Fruit fly (Drosophila melanogaster): ENCODE data around the gene mdy.
A peak's percentile ranks its signal among the peaks of the same experiment; 100 is the strongest.

Gene mdy

dm6 chr2L:16817421-16818101 is 1.1 kb downstream of the mdy start (continued):
- TF ChIP-seq CG18262 (tag; optimal IDR thresholded peaks at IDR 0.05): no peak
- TF ChIP-seq tll (GFP tag; optimal IDR thresholded peaks at IDR 0.05): no peak
- no peak for TF ChIP-seq CG10462 (GFP tag; optimal IDR thresholded peaks at IDR 0.05)
- no peak for TF ChIP-seq Hr78 (GFP tag; optimal IDR thresholded peaks at IDR 0.05)
- peak; percentile 9; the same call in 1 of the 2 replicates for TF ChIP-seq stc (GFP tag; IDR thresholded peaks at IDR 0.05)
- no peak for TF ChIP-seq CTCF (GFP tag; optimal IDR thresholded peaks at IDR 0.05)
- no peak for TF ChIP-seq CG17829 (tag; optimal IDR thresholded peaks at IDR 0.05)
- TF ChIP-seq CG12219 (GFP tag; optimal IDR thresholded peaks at IDR 0.05): no peak
- no peak for TF ChIP-seq HmgZ (tag; optimal IDR thresholded peaks at IDR 0.05)
- no peak for TF ChIP-seq kay (GFP tag; optimal IDR thresholded peaks at IDR 0.05)
- no peak for TF ChIP-seq CG9797 (GFP tag; optimal IDR thresholded peaks at IDR 0.05)
- TF ChIP-seq CG8478 (optimal IDR thresholded peaks at IDR 0.05): no peak
- TF ChIP-seq CG2875 (GFP tag; optimal IDR thresholded peaks at IDR 0.05): no peak
- TF ChIP-seq BtbVII (GFP tag; optimal IDR thresholded peaks at IDR 0.05): peak; percentile 36
- TF ChIP-seq Oli (tag; optimal IDR thresholded peaks at IDR 0.05): peak; percentile 16
- no peak for TF ChIP-seq gce (GFP tag; IDR thresholded peaks at IDR 0.05)
- no peak for TF ChIP-seq wdn (GFP tag; IDR thresholded peaks at IDR 0.05)
- TF ChIP-seq CG7357 (GFP tag; IDR thresholded peaks at IDR 0.05): no peak
- no peak for TF ChIP-seq CG1832 (GFP tag; optimal IDR thresholded peaks at IDR 0.05)
- no peak for TF ChIP-seq TFAM (GFP tag; optimal IDR thresholded peaks at IDR 0.05)
- TF ChIP-seq ken (GFP tag; IDR thresholded peaks at IDR 0.05): no peak
- no peak for TF ChIP-seq mld (GFP tag; IDR thresholded peaks at IDR 0.05; ENCODE audit: partially characterized antibody)
- no peak for TF ChIP-seq CG2116 (GFP tag; optimal IDR thresholded peaks at IDR 0.05)
- no peak for TF ChIP-seq CrebB (tag; optimal IDR thresholded peaks at IDR 0.05)
- no peak for TF ChIP-seq Gsc (GFP tag; IDR thresholded peaks at IDR 0.05)
- no peak for TF ChIP-seq fd102C (GFP tag; optimal IDR thresholded peaks at IDR 0.05)
- no peak for TF ChIP-seq CG12071 (GFP tag; optimal IDR thresholded peaks at IDR 0.05)
- no peak for TF ChIP-seq wor (GFP tag; IDR thresholded peaks at IDR 0.05)
- TF ChIP-seq CG17385 (GFP tag; optimal IDR thresholded peaks at IDR 0.05): no peak
- TF ChIP-seq CG8359 (GFP tag; optimal IDR thresholded peaks at IDR 0.05; ENCODE audit: borderline replicate concordance): no peak
- peak; percentile 31 for TF ChIP-seq gro (GFP tag; optimal IDR thresholded peaks at IDR 0.05)
- no peak for TF ChIP-seq CG2712 (tag; optimal IDR thresholded peaks at IDR 0.05)
- no peak for TF ChIP-seq yki (optimal IDR thresholded peaks at IDR 0.05)
- no peak for TF ChIP-seq CG3847 (GFP tag; IDR thresholded peaks at IDR 0.05)

- TF ChIP-seq CG4424 (GFP tag; optimal IDR thresholded peaks at IDR 0.05) (peak; percentile 53), cg (GFP tag; optimal IDR thresholded peaks at IDR 0.05) (peak; percentile 21), CG31441 (GFP tag; IDR thresholded peaks at IDR 0.05) (peak; percentile 65), pros (GFP tag; optimal IDR thresholded peaks at IDR 0.05) (no peak), CG6254 (GFP tag; optimal IDR thresholded peaks at IDR 0.05) (peak; percentile 63), Atf6 (GFP tag; IDR thresholded peaks at IDR 0.05) (peak; percentile 25; the same call in 1 of the 2 replicates), schlank (tag; optimal IDR thresholded peaks at IDR 0.05) (no peak), crc (GFP tag; optimal IDR thresholded peaks at IDR 0.05) (peak; percentile 21), sens (GFP tag) (peak; percentile 91), lola (GFP tag; optimal IDR thresholded peaks at IDR 0.05) (peak in 1 of 3 experiments; percentile 56), corto (GFP tag; optimal IDR thresholded peaks at IDR 0.05) (no peak), CG8388 (GFP tag; optimal IDR thresholded peaks at IDR 0.05) (peak; percentile 50), CG8924 (tag; optimal IDR thresholded peaks at IDR 0.05) (peak; percentile 9), CG18599 (GFP tag; optimal IDR thresholded peaks at IDR 0.05) (peak; percentile 10), CG6689 (GFP tag; IDR thresholded peaks at IDR 0.05) (no peak), repo (GFP tag; optimal IDR thresholded peaks at IDR 0.05) (no peak), Taf1 (GFP tag; IDR thresholded peaks at IDR 0.05) (no peak), CG32772 (GFP tag; IDR thresholded peaks at IDR 0.05) (peak; percentile 35; the same call in 1 of the 2 replicates)
Observed at dm6 chr2L:16818335-16818973, 2.0 kb downstream of the mdy start.
